Worm (Caenorhabditis elegans): Measurements from ENCODE around the gene F38B6.8.

Gene F38B6.8

DNA sequence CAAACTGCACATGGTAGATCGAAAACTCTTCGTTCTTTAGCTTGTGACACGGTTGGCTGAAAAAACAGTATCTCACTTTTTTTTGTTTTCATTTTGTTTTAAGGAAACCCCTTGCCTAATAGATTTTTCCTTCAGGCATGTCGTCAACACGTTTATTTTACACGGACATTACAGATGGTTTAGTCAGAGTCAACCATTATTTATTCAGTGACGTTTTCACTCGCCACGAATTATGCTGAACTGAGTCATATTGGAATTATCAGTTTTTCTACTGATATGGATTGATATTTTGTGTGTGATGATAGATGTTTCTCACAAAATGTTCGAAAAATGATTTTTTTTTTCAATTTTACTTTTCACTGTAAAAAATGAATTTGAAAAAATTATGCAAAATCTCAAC lies 15.1 kb downstream of the F38B6.8 start:
- TF ChIP-seq lin-11 (tag; optimal IDR thresholded peaks at IDR 0.05) (no peak), crh-2 (tag; optimal IDR thresholded peaks at IDR 0.05) (peak; percentile 25), fos-1 (tag; optimal IDR thresholded peaks at IDR 0.05) (peak; percentile 96), sma-9 (GFP tag; optimal IDR thresholded peaks at IDR 0.05) (peak; percentile 53), sma-9 (tag; optimal IDR thresholded peaks at IDR 0.05) (no peak), skn-1 (tag; optimal IDR thresholded peaks at IDR 0.05) (peak; percentile 1)

DNA sequence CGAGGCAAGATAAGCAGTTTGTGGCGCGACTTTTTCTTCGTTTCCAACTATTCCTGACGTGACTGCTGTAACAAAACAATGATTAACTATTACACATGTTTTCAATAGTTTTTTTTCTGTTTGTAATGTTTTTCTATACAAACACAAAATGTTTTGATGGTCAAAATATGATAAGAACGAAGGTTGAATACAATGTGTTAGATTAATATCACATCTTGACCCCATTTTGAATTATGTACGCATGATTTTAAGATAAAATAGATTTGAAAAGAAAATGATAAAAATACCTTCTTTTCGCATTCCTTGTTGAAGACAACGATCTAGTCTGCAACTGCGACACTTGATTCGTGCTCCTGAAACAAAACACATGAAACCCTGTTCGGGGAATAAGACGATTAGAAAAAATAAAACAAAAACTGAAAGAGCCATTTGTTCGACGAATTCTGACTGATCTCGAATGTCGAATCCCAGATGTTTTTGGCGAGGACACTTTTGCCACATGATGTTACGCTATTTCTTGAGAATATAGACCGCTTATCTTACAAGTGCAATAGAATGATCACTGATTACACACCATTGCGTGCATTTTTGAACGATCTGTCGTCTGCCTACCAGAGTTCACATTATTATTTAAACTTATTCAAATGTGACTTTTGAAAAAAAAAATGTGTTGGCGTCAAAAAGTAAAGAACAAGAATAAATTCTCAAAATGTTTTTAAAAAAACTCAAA lies 17.3 kb downstream of the F38B6.8 start:
- TF ChIP-seq fos-1 (tag; optimal IDR thresholded peaks at IDR 0.05): peak; percentile 33
- no peak for TF ChIP-seq dmd-4 (tag; optimal IDR thresholded peaks at IDR 0.05)
- TF ChIP-seq R02D3.7 (tag; optimal IDR thresholded peaks at IDR 0.05): no peak
- TF ChIP-seq nhr-6 (tag; optimal IDR thresholded peaks at IDR 0.05): no peak
- no peak for TF ChIP-seq nhr-12 (tag; optimal IDR thresholded peaks at IDR 0.05)
- TF ChIP-seq sma-9 (GFP tag; optimal IDR thresholded peaks at IDR 0.05): peak; percentile 54
- no peak for TF ChIP-seq sma-9 (tag; optimal IDR thresholded peaks at IDR 0.05)
- TF ChIP-seq sma-3 (GFP tag; optimal IDR thresholded peaks at IDR 0.05): peak; percentile 62
- TF ChIP-seq crh-2 (tag; optimal IDR thresholded peaks at IDR 0.05): peak; percentile 42
- peak; percentile 6 for TF ChIP-seq nhr-129 (tag; optimal IDR thresholded peaks at IDR 0.05)
- TF ChIP-seq gmeb-1 (tag; optimal IDR thresholded peaks at IDR 0.05): no peak
- no peak for TF ChIP-seq mbf-1 (tag; optimal IDR thresholded peaks at IDR 0.05)
- TF ChIP-seq zag-1 (tag; optimal IDR thresholded peaks at IDR 0.05): no peak
- TF ChIP-seq ceh-82 (tag; optimal IDR thresholded peaks at IDR 0.05): no peak
- no peak for TF ChIP-seq ztf-11 (tag; optimal IDR thresholded peaks at IDR 0.05)
- no peak for TF ChIP-seq nhr-23 (tag; optimal IDR thresholded peaks at IDR 0.05)

DNA sequence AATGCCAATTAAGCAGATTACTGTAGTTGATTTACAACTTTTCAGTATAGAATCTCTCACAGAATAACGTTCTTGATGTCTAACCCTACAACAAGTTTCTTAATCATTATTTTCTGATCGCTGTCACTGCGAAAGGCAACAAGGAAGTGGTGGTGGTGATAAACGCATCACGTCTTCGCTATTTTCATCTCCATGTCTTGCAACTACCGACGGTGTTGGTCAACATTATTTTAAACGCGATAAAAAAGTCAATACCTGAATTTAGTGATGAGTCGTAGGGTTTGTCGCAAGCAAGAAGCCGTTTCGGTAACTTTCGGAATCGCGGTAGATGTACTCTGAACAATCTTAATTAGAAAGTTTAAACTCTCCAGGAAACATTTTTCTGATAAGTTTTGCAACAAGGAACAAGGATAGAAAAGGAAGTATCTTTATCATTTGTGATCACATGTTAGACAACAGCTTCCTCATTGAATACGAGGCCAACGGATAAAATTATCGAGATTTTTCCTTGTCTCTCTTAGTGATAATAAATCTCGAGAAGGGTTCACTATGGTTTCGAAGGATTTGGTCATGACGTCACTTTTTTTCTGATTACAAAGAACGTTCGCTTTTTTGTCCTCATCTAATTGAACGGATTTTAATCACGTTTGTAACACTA lies 18.7 kb downstream of the F38B6.8 start:
- no peak for TF ChIP-seq skn-1 (tag; optimal IDR thresholded peaks at IDR 0.05)
- no peak for TF ChIP-seq nhr-77 (tag; optimal IDR thresholded peaks at IDR 0.05)
- TF ChIP-seq ztf-4 (tag; optimal IDR thresholded peaks at IDR 0.05): no peak
- TF ChIP-seq sma-9 (GFP tag; optimal IDR thresholded peaks at IDR 0.05): peak; percentile 31
- TF ChIP-seq sma-9 (tag; optimal IDR thresholded peaks at IDR 0.05): no peak
- no peak for TF ChIP-seq ztf-11 (tag; optimal IDR thresholded peaks at IDR 0.05)
- peak; percentile 54 for TF ChIP-seq egl-27 (tag; optimal IDR thresholded peaks at IDR 0.05)
- no peak for TF ChIP-seq nhr-11 (tag; optimal IDR thresholded peaks at IDR 0.05)
- TF ChIP-seq nhr-25 (tag; optimal IDR thresholded peaks at IDR 0.05): peak; percentile 56
- peak; percentile 22 for TF ChIP-seq sma-3 (GFP tag; optimal IDR thresholded peaks at IDR 0.05)
- TF ChIP-seq nhr-21 (tag; optimal IDR thresholded peaks at IDR 0.05): peak; percentile 73
- TF ChIP-seq alr-1 (tag; optimal IDR thresholded peaks at IDR 0.05): no peak
- no peak for TF ChIP-seq gmeb-1 (tag; optimal IDR thresholded peaks at IDR 0.05)

DNA sequence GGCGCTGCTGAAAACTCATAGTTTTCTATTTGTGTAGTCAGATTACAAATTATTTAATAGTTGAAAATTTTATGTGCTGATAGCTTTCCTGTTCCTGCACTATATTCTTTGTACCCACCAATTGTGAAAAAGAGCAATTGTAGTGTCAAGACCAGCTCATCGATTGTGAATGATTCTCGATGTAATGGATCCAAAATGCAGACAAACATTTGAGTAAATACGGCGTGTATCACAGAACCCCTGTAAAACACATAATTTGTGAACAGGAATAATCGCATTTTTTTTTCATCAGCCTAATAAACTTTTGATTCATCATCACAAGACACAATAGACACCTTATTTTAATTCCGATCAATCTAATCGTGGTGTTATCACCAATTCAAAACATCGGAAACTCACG lies 20.3 kb downstream of the F38B6.8 start:
- TF ChIP-seq nhr-21 (tag; optimal IDR thresholded peaks at IDR 0.05): no peak

DNA sequence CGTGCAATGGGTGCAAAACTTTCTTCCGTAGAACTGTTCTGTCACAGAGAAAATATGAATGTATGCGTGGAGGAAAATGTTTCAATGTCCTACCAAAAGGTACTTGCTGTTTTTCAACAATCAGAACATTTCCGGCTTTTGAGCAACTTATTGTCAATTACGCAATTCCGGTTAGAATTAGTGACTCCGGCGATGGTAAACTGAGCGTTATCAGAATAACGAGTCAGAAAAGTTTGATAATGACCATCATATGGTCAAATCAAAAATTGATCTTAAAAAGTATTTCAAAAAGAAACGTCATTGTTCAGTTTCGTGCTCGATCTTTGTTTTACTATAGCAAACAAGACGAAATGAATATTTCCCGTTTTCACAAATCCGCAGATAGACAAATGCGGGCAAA lies 25.8 kb downstream of the F38B6.8 start:
- TF ChIP-seq sma-9 (GFP tag; optimal IDR thresholded peaks at IDR 0.05): peak; percentile 1
- no peak for TF ChIP-seq sma-9 (tag; optimal IDR thresholded peaks at IDR 0.05)
- peak; percentile 62 for TF ChIP-seq fos-1 (tag; optimal IDR thresholded peaks at IDR 0.05)
- no peak for TF ChIP-seq nhr-10 (tag; optimal IDR thresholded peaks at IDR 0.05)
- TF ChIP-seq unc-39 (tag; optimal IDR thresholded peaks at IDR 0.05): no peak
- TF ChIP-seq snpc-4 (tag; optimal IDR thresholded peaks at IDR 0.05): no peak

DNA sequence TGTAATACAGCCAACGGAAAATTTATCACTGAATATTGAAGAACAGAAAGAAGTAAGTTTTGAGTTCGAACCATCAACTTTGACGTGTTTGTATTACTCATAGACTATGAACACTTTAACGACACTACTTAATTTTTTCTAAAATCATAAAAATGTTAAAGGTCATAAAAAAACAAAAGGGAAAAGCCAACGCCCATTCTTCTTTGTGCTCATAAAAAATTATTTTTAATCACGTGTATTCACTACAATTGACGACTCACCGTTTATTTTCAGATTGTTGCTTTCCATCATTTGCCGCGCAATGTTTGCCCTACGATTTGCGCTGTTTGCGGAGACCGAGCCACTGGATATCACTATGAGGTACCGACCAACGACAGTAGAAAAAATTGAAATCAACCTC lies 26.3 kb downstream of the F38B6.8 start:
- TF ChIP-seq lin-39 (tag; optimal IDR thresholded peaks at IDR 0.05): no peak
- TF ChIP-seq dmd-4 (tag; optimal IDR thresholded peaks at IDR 0.05): no peak
- no peak for TF ChIP-seq sma-3 (GFP tag; optimal IDR thresholded peaks at IDR 0.05)
- TF ChIP-seq nhr-12 (tag; optimal IDR thresholded peaks at IDR 0.05): no peak
- TF ChIP-seq ceh-82 (tag; optimal IDR thresholded peaks at IDR 0.05): no peak
- no peak for TF ChIP-seq lsy-2 (tag; optimal IDR thresholded peaks at IDR 0.05)

Data from whole organism, L2 larva.